Fruit fly (Drosophila melanogaster) whole organism, embryonic: Measurements from ENCODE around the gene CG34432.

ENCODE experiments used
- Adf1 ChIP-seq: fragments of 200-800 bp; sonication (Bioruptor generic); IDR thresholded peaks from 2 replicates; pipeline ENCODE4 v1.3.6; 2022; ENCODE audit warnings: missing biosample characterization, missing genetic modification characterization
- CG10654 ChIP-seq: fragments of 200-800 bp; sonication (Bioruptor generic); optimal IDR thresholded peaks from 2 replicates; lab custom pipeline; 2016; ENCODE audit warnings: missing biosample characterization, missing genetic modification characterization
- CG11247 ChIP-seq: fragments of 200-800 bp; sonication (Bioruptor generic); IDR thresholded peaks from 2 replicates; pipeline ENCODE4 v1.3.6; 2022; ENCODE audit warnings: missing biosample characterization, missing genetic modification characterization
- CG12744 ChIP-seq: fragments of 200-800 bp; sonication (Bioruptor generic); optimal IDR thresholded peaks from 2 replicates; lab custom pipeline; 2016; ENCODE audit warnings: missing biosample characterization, missing genetic modification characterization
- CG14710 ChIP-seq: fragments of 200-800 bp; sonication (Bioruptor generic); optimal IDR thresholded peaks from 3 replicates; lab custom pipeline; 2019; ENCODE audit warnings: missing biosample characterization, mild to moderate bottlenecking, missing genetic modification characterization, moderate library complexity
- CG16813 ChIP-seq: fragments of 200-800 bp; sonication (Bioruptor generic); IDR thresholded peaks from 3 replicates; pipeline ENCODE4 v1.3.6; 2022; ENCODE audit warnings: missing biosample characterization, missing genetic modification characterization; ENCODE audit not compliant: partially characterized antibody
- CG16815 ChIP-seq: fragments of 200-800 bp; sonication (Bioruptor generic); optimal IDR thresholded peaks from 3 replicates; lab custom pipeline; 2017; ENCODE audit warnings: missing biosample characterization, mild to moderate bottlenecking, missing genetic modification characterization
- CG17361 ChIP-seq: fragments of 200-800 bp; sonication (Bioruptor generic); IDR thresholded peaks from 3 replicates; pipeline ENCODE4 v1.3.6; 2022; ENCODE audit warnings: missing biosample characterization, missing genetic modification characterization
- CG17912 ChIP-seq: fragments of 200-800 bp; sonication (Bioruptor generic); optimal IDR thresholded peaks from 2 replicates; lab custom pipeline; 2018; ENCODE audit warnings: missing biosample characterization, mild to moderate bottlenecking, missing genetic modification characterization
- CG18476 ChIP-seq: fragments of 200-800 bp; sonication (Bioruptor generic); optimal IDR thresholded peaks from 2 replicates; lab custom pipeline; 2016; ENCODE audit warnings: missing biosample characterization, mild to moderate bottlenecking, missing genetic modification characterization
- CG32767 ChIP-seq: fragments of 200-800 bp; sonication (Bioruptor generic); IDR thresholded peaks from 2 replicates; pipeline ENCODE4 v1.3.6; 2022; ENCODE audit warnings: missing biosample characterization, missing genetic modification characterization
- CG3995 ChIP-seq: fragments of 200-800 bp; sonication (Bioruptor generic); optimal IDR thresholded peaks from 3 replicates; lab custom pipeline; 2016; ENCODE audit warnings: missing biosample characterization, missing genetic modification characterization
- CG4424 ChIP-seq: fragments of 200-800 bp; sonication (Bioruptor generic); optimal IDR thresholded peaks from 3 replicates; lab custom pipeline; 2016; ENCODE audit warnings: missing biosample characterization, missing genetic modification characterization
- CG7745 ChIP-seq: fragments of 200-800 bp; sonication (Bioruptor generic); optimal IDR thresholded peaks from 2 replicates; lab custom pipeline; 2018; ENCODE audit warnings: missing biosample characterization, mild to moderate bottlenecking, missing genetic modification characterization, moderate library complexity
- CG9215 ChIP-seq: fragments of 200-800 bp; sonication (Bioruptor generic); IDR thresholded peaks from 2 replicates; pipeline ENCODE4 v1.3.6; 2022; ENCODE audit warnings: missing biosample characterization, missing genetic modification characterization
- CG9727 ChIP-seq: fragments of 200-800 bp; sonication (Bioruptor generic); optimal IDR thresholded peaks from 3 replicates; lab custom pipeline; 2017; ENCODE audit warnings: missing biosample characterization, mild to moderate bottlenecking, missing genetic modification characterization
- CHES-1-like ChIP-seq: fragments of 200-800 bp; sonication (Bioruptor generic); optimal IDR thresholded peaks from 2 replicates; lab custom pipeline; 2016; ENCODE audit warnings: missing biosample characterization, missing genetic modification characterization
- D19A ChIP-seq: fragments of 200-800 bp; optimal IDR thresholded peaks from 3 replicates; lab custom pipeline; 2019; ENCODE audit warnings: missing biosample characterization, mild to moderate bottlenecking, missing genetic modification characterization, moderate library complexity
- Dad ChIP-seq: fragments of 200-800 bp; sonication (Bioruptor generic); optimal IDR thresholded peaks from 3 replicates; lab custom pipeline; 2016; ENCODE audit warnings: missing biosample characterization, missing genetic modification characterization
- Elba2 ChIP-seq: fragments of 200-800 bp; sonication (Bioruptor generic); optimal IDR thresholded peaks from 3 replicates; lab custom pipeline; 2016; ENCODE audit warnings: missing biosample characterization, missing genetic modification characterization
- Fer1 ChIP-seq: fragments of 200-800 bp; sonication (Bioruptor generic); optimal IDR thresholded peaks from 2 replicates; lab custom pipeline; 2017; ENCODE audit warnings: missing biosample characterization, mild to moderate bottlenecking, missing genetic modification characterization
- Hr51 ChIP-seq, 2 experiments: fragments of 200-800 bp; sonication (Bioruptor generic); optimal IDR thresholded peaks; 2 replicates in 1 of 2; 3 replicates in 1 of 2; lab custom pipeline; 2016 to 2018; ENCODE audit warnings: missing biosample characterization in 2 of 2, missing genetic modification characterization in 2 of 2, mild to moderate bottlenecking in 1 of 2, moderate library complexity in 1 of 2
- Hsf ChIP-seq: fragments of 200-800 bp; sonication (Bioruptor generic); optimal IDR thresholded peaks from 3 replicates; lab custom pipeline; 2016; ENCODE audit warnings: missing biosample characterization, missing genetic modification characterization
- Lhr ChIP-seq: fragments of 200-800 bp; sonication (Bioruptor generic); optimal IDR thresholded peaks from 3 replicates; lab custom pipeline; 2017; ENCODE audit warnings: mild to moderate bottlenecking, missing biosample characterization, missing genetic modification reagents, missing genetic modification characterization
- Max ChIP-seq: fragments of 200-800 bp; sonication (Bioruptor generic); optimal IDR thresholded peaks from 2 replicates; lab custom pipeline; 2016; ENCODE audit warnings: missing biosample characterization, mild to moderate bottlenecking, missing genetic modification characterization
- Mes4 ChIP-seq: fragments of 200-800 bp; sonication (Bioruptor generic); optimal IDR thresholded peaks from 2 replicates; lab custom pipeline; 2016; ENCODE audit warnings: missing biosample characterization, missing genetic modification characterization
- NC2α ChIP-seq: fragments of 200-800 bp; sonication (Bioruptor generic); optimal IDR thresholded peaks from 2 replicates; lab custom pipeline; 2016; ENCODE audit warnings: missing biosample characterization, missing genetic modification characterization
- NFAT ChIP-seq: fragments of 200-800 bp; sonication (Bioruptor generic); IDR thresholded peaks from 2 replicates; pipeline ENCODE4 v1.3.6; 2022; ENCODE audit warnings: missing biosample characterization, missing genetic modification characterization
- NK7.1 ChIP-seq: fragments of 200-800 bp; sonication (Bioruptor generic); optimal IDR thresholded peaks from 3 replicates; lab custom pipeline; 2016; ENCODE audit warnings: missing biosample characterization, missing genetic modification characterization
- Oaz ChIP-seq: fragments of 200-800 bp; sonication (Bioruptor generic); IDR thresholded peaks from 2 replicates; pipeline ENCODE4 v1.3.6; 2022; ENCODE audit warnings: missing biosample characterization, missing genetic modification characterization
- Opbp ChIP-seq: fragments of 200-800 bp; sonication (Bioruptor generic); IDR thresholded peaks from 3 replicates; pipeline ENCODE4 v1.3.6; 2022; ENCODE audit warnings: missing biosample characterization, missing genetic modification characterization; ENCODE audit not compliant: partially characterized antibody
- Trl ChIP-seq, 3 experiments: fragments of >200 bp in 2 of 3; fragments of 200-800 bp in 1 of 3; sonication (Bioruptor generic) in 1 of 3; optimal IDR thresholded peaks; 2 replicates in 1 of 3; 3 replicates in 2 of 3; lab custom pipeline; 2016 to 2017; ENCODE audit warnings: missing biosample characterization in 1 of 3, missing genetic modification characterization in 1 of 3
- ab ChIP-seq: fragments of 200-800 bp; sonication (Bioruptor generic); optimal IDR thresholded peaks from 2 replicates; lab custom pipeline; 2016; ENCODE audit warnings: missing biosample characterization, missing genetic modification characterization
- amos ChIP-seq: fragments of 200-800 bp; sonication (Bioruptor generic); IDR thresholded peaks from 2 replicates; pipeline ENCODE4 v1.3.6; 2022; ENCODE audit warnings: missing biosample characterization, missing genetic modification characterization; ENCODE audit not compliant: partially characterized antibody
- caup ChIP-seq: fragments of 200-800 bp; sonication (Bioruptor generic); optimal IDR thresholded peaks from 3 replicates; lab custom pipeline; 2017; ENCODE audit warnings: missing biosample characterization, mild to moderate bottlenecking, missing genetic modification characterization, moderate library complexity; ENCODE audit not compliant: severe bottlenecking
- cg ChIP-seq: fragments of 200-800 bp; sonication (Bioruptor generic); optimal IDR thresholded peaks from 3 replicates; lab custom pipeline; 2019; ENCODE audit warnings: missing biosample characterization, mild to moderate bottlenecking, missing genetic modification characterization, moderate library complexity
- chm ChIP-seq: fragments of 200-800 bp; sonication (Bioruptor generic); IDR thresholded peaks from 2 replicates; pipeline ENCODE4 v1.3.6; 2022; ENCODE audit warnings: missing biosample characterization, missing genetic modification characterization
- cwo ChIP-seq: fragments of 200-800 bp; sonication (Bioruptor generic); optimal IDR thresholded peaks from 3 replicates; lab custom pipeline; 2017; ENCODE audit warnings: missing biosample characterization, missing genetic modification characterization, mild to moderate bottlenecking, moderate library complexity, missing genetic modification reagents
- dati ChIP-seq: fragments of 200-800 bp; sonication (Bioruptor generic); IDR thresholded peaks from 2 replicates; pipeline ENCODE4 v1.3.6; 2022; ENCODE audit warnings: missing biosample characterization, missing genetic modification characterization
- fd3F ChIP-seq: fragments of 200-800 bp; sonication (Bioruptor generic); optimal IDR thresholded peaks from 2 replicates; lab custom pipeline; 2018; ENCODE audit warnings: missing biosample characterization, mild to moderate bottlenecking, missing genetic modification characterization, moderate library complexity
- ind ChIP-seq: fragments of 200-800 bp; sonication (Bioruptor generic); optimal IDR thresholded peaks from 3 replicates; lab custom pipeline; 2016; ENCODE audit warnings: missing biosample characterization, missing genetic modification characterization
- pb ChIP-seq: fragments of 200-800 bp; sonication (Bioruptor generic); optimal IDR thresholded peaks from 3 replicates; lab custom pipeline; 2016; ENCODE audit warnings: missing biosample characterization, missing genetic modification characterization
- pum ChIP-seq: fragments of 200-800 bp; sonication (Bioruptor generic); optimal IDR thresholded peaks from 2 replicates; lab custom pipeline; 2016; ENCODE audit warnings: missing biosample characterization, missing genetic modification characterization
- row ChIP-seq: fragments of 200-800 bp; sonication (Bioruptor generic); IDR thresholded peaks from 3 replicates; pipeline ENCODE4 v1.3.6; 2022; ENCODE audit warnings: missing biosample characterization, missing genetic modification characterization
- sob ChIP-seq: fragments of 200-800 bp; sonication (Bioruptor generic); IDR thresholded peaks from 2 replicates; pipeline ENCODE4 v1.3.6; 2022; ENCODE audit warnings: missing biosample characterization, missing genetic modification characterization
- tap ChIP-seq: fragments of 200-800 bp; optimal IDR thresholded peaks from 3 replicates; lab custom pipeline; 2019; ENCODE audit warnings: missing biosample characterization, mild to moderate bottlenecking, missing genetic modification characterization, moderate library complexity
- tgo ChIP-seq: fragments of 200-800 bp; sonication (Bioruptor generic); IDR thresholded peaks from 3 replicates; pipeline ENCODE4 v1.3.6; 2022; ENCODE audit warnings: missing biosample characterization, missing genetic modification characterization
- trh ChIP-seq: fragments of 200-800 bp; sonication (Bioruptor generic); optimal IDR thresholded peaks from 2 replicates; lab custom pipeline; 2016; ENCODE audit warnings: missing biosample characterization, missing genetic modification characterization

The CG34432 gene

DNA sequence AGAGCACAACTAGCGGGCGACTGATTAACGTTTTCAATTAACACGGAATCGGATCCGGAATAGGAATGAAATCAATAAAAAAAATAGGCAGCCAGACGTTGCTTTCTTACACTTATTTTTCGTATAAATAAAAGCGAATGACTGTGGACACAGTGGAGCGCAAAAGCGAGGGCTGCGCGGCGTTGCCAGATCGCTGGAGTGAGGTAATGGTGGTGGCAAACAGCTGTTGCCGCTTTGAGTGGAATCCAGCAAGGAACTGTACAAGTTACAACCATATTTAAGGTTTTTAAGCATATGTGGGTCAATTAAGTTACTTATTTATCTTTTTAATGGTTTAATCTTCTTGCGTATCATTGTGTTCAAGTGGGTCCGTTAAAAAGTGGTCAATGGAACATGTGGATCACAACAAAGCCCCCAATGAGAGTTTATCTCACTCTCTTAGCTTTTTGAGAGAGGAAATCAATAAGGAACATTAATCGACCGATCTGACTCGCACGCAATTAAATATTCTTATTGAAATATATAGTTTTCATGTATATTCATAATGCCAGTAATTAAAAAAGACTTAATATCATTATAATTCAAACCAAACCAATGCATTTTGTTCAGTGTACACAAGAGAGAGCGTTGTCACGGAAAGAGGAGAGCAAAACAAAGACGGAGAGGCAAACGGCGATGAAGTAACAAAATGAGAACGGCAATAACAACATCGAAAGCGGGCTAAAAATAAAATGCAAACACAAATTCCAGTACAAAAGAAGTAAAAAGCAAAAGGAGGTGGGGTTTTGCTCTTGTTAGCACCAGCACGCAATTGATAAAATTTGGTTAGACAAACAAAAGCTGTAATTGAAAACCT lies 48.6 kb upstream of the CG34432 start (continued):
- TF ChIP-seq CG9727 (GFP tag; lab: Kevin White, UChicago) (peak; percentile 92), Fer1 (GFP tag; lab: Kevin White, UChicago) (peak; percentile 93), pum (GFP tag; lab: Kevin White, UChicago) (peak; percentile 87), pb (peak; percentile 74), ind (GFP tag; lab: Kevin White, UChicago) (peak; percentile 88), NC2α (GFP tag; lab: Kevin White, UChicago) (peak; percentile 62), CHES-1-like (GFP tag; lab: Kevin White, UChicago) (peak; percentile 86), Hsf (peak; percentile 90), tgo (GFP tag; lab: Robert Waterston, UW) (peak; percentile 95), fd3F (GFP tag; lab: Kevin White, UChicago) (peak; percentile 82), CG11247 (GFP tag; lab: Robert Waterston, UW) (peak; percentile 91), dati (GFP tag; lab: Robert Waterston, UW) (peak; percentile 77), CG32767 (GFP tag; lab: Robert Waterston, UW) (peak; percentile 89), Trl (optimal IDR thresholded peaks at IDR 0.05; lab: Kevin White, UChicago) (peak; percentile 81 to 97), Trl (GFP tag; optimal IDR thresholded peaks at IDR 0.05; lab: Kevin White, UChicago) (peak; percentile 88), CG16815 (GFP tag; lab: Kevin White, UChicago) (peak; percentile 64), NK7.1 (peak; percentile 85), Mes4 (peak; percentile 86), trh (peak; percentile 89), Lhr (GFP tag; lab: Kevin White, UChicago) (peak; percentile 54), amos (peak; percentile 38; the same call in 1 of the 2 replicates), Adf1 (GFP tag; lab: Robert Waterston, UW) (peak; percentile 74), Elba2 (no peak), CG12744 (GFP tag; lab: Kevin White, UChicago) (peak; percentile 89), Oaz (GFP tag; lab: Robert Waterston, UW) (peak; percentile 88), CG10654 (GFP tag; lab: Kevin White, UChicago) (peak; percentile 83), sob (GFP tag; lab: Robert Waterston, UW) (peak; percentile 94), row (GFP tag; lab: Robert Waterston, UW) (peak; percentile 94), CG7745 (tag; lab: Kevin White, UChicago) (no peak), ab (no peak), chm (peak; percentile 97), NFAT (peak; percentile 95), CG17361 (GFP tag; lab: Robert Waterston, UW) (peak; percentile 89), cg (GFP tag; lab: Kevin White, UChicago) (no peak), CG3995 (peak; percentile 63), CG9215 (GFP tag; lab: Robert Waterston, UW) (peak; percentile 76), Hr51 (GFP tag; optimal IDR thresholded peaks at IDR 0.05; lab: Kevin White, UChicago) (peak; percentile 84 to 94), CG16813 (GFP tag; lab: Robert Waterston, UW) (no peak), caup (GFP tag; lab: Kevin White, UChicago) (peak; percentile 91), Dad (GFP tag; lab: Kevin White, UChicago) (peak; percentile 86), Max (GFP tag; lab: Kevin White, UChicago) (peak; percentile 91), D19A (tag; lab: Kevin White, UChicago) (peak; percentile 86), CG18476 (peak; percentile 92), tap (tag; lab: Kevin White, UChicago) (peak; percentile 88), CG4424 (GFP tag; lab: Kevin White, UChicago) (peak; percentile 93), CG14710 (tag; lab: Kevin White, UChicago) (peak; percentile 81), Opbp (GFP tag; lab: Robert Waterston, UW) (no peak), CG17912 (peak; percentile 36), cwo (peak; percentile 90)
